Fruit fly (Drosophila melanogaster) whole organism, embryonic: ENCODE measurements around the gene CG31365.

Experiments used
- ATbp ChIP-seq: fragments of 200-800 bp; sonication (Bioruptor generic); optimal IDR thresholded peaks from 2 replicates; lab custom pipeline; 2017; ENCODE audit warnings: missing biosample characterization, mild to moderate bottlenecking, missing genetic modification characterization, missing genetic modification reagents
- Abd-B ChIP-seq: fragments of 200-800 bp; sonication (Bioruptor generic); optimal IDR thresholded peaks from 2 replicates; lab custom pipeline; 2018; ENCODE audit warnings: missing biosample characterization, mild to moderate bottlenecking, missing genetic modification characterization, moderate library complexity
- Atf3 ChIP-seq: fragments of 200-800 bp; sonication (Bioruptor generic); optimal IDR thresholded peaks from 3 replicates; lab custom pipeline; 2016; ENCODE audit warnings: missing biosample characterization, missing genetic modification characterization
- B-H1 ChIP-seq: fragments of 200-800 bp; sonication (Bioruptor generic); IDR thresholded peaks from 3 replicates; pipeline ENCODE4 v1.3.6; 2022; ENCODE audit warnings: missing biosample characterization, missing genetic modification characterization
- B-H2 ChIP-seq: fragments of 200-800 bp; sonication (Bioruptor generic); optimal IDR thresholded peaks from 2 replicates; lab custom pipeline; 2018; ENCODE audit warnings: missing biosample characterization, mild to moderate bottlenecking, missing genetic modification characterization
- Bgb ChIP-seq: fragments of 200-800 bp; sonication (Bioruptor generic); IDR thresholded peaks from 2 replicates; pipeline ENCODE4 v1.3.6; 2022; ENCODE audit warnings: missing biosample characterization, missing genetic modification characterization; ENCODE audit not compliant: partially characterized antibody
- Bteb2 ChIP-seq: fragments of 200-800 bp; sonication (Bioruptor generic); optimal IDR thresholded peaks from 2 replicates; lab custom pipeline; 2016; ENCODE audit warnings: missing biosample characterization, missing genetic modification characterization
- CG10209 ChIP-seq: fragments of 200-800 bp; sonication (Bioruptor generic); optimal IDR thresholded peaks from 3 replicates; lab custom pipeline; 2017; ENCODE audit warnings: missing biosample characterization, mild to moderate bottlenecking, missing genetic modification characterization, missing genetic modification reagents
- CG10431 ChIP-seq: fragments of 200-800 bp; sonication (Bioruptor generic); optimal IDR thresholded peaks from 3 replicates; lab custom pipeline; 2018; ENCODE audit warnings: missing biosample characterization, mild to moderate bottlenecking, missing genetic modification characterization
- CG11398 ChIP-seq: fragments of 200-800 bp; sonication (Bioruptor generic); optimal IDR thresholded peaks from 2 replicates; lab custom pipeline; 2016; ENCODE audit warnings: missing biosample characterization, missing genetic modification characterization
- CG11456 ChIP-seq: fragments of 200-800 bp; sonication (Bioruptor generic); IDR thresholded peaks from 3 replicates; pipeline ENCODE4 v1.3.6; 2022; ENCODE audit warnings: missing biosample characterization, missing genetic modification characterization
- CG13424 ChIP-seq: fragments of 200-800 bp; sonication (Bioruptor generic); optimal IDR thresholded peaks from 2 replicates; lab custom pipeline; 2019; ENCODE audit warnings: missing biosample characterization, mild to moderate bottlenecking, missing genetic modification characterization, moderate library complexity
- CG14014 ChIP-seq: fragments of 200-800 bp; sonication (Bioruptor generic); IDR thresholded peaks from 2 replicates; pipeline ENCODE4 v1.3.6; 2022; ENCODE audit warnings: missing biosample characterization, missing genetic modification characterization
- CG1529 ChIP-seq: fragments of 200-800 bp; sonication (Bioruptor generic); optimal IDR thresholded peaks from 3 replicates; lab custom pipeline; 2018; ENCODE audit warnings: missing biosample characterization, missing genetic modification characterization
- CG1603 ChIP-seq: fragments of 200-800 bp; sonication (Bioruptor generic); optimal IDR thresholded peaks from 2 replicates; lab custom pipeline; 2019; ENCODE audit warnings: missing biosample characterization, mild to moderate bottlenecking, missing genetic modification characterization, moderate library complexity
- CG2712 ChIP-seq: fragments of 200-800 bp; optimal IDR thresholded peaks from 3 replicates; lab custom pipeline; 2019; ENCODE audit warnings: missing biosample characterization, mild to moderate bottlenecking, missing genetic modification characterization, moderate library complexity
- CG30431 ChIP-seq: fragments of 200-800 bp; sonication (Bioruptor generic); optimal IDR thresholded peaks from 2 replicates; lab custom pipeline; 2017; ENCODE audit warnings: missing biosample characterization, missing genetic modification characterization
- CG32532 ChIP-seq: fragments of 200-800 bp; sonication (Bioruptor generic); IDR thresholded peaks from 2 replicates; pipeline ENCODE4 v1.3.6; 2022; ENCODE audit warnings: missing biosample characterization, missing genetic modification characterization
- CG3847 ChIP-seq: fragments of 200-800 bp; sonication (Bioruptor generic); IDR thresholded peaks from 2 replicates; pipeline ENCODE4 v1.3.6; 2022; ENCODE audit warnings: missing biosample characterization, missing genetic modification characterization
- CG3995 ChIP-seq: fragments of 200-800 bp; sonication (Bioruptor generic); optimal IDR thresholded peaks from 3 replicates; lab custom pipeline; 2016; ENCODE audit warnings: missing biosample characterization, missing genetic modification characterization
- CG4424 ChIP-seq: fragments of 200-800 bp; sonication (Bioruptor generic); optimal IDR thresholded peaks from 3 replicates; lab custom pipeline; 2016; ENCODE audit warnings: missing biosample characterization, missing genetic modification characterization
- CG6854 ChIP-seq: fragments of 200-800 bp; sonication (Bioruptor generic); optimal IDR thresholded peaks from 3 replicates; lab custom pipeline; 2017; ENCODE audit warnings: missing biosample characterization, mild to moderate bottlenecking, missing genetic modification characterization
- CG7963 ChIP-seq: fragments of 200-800 bp; sonication (Bioruptor generic); IDR thresholded peaks from 3 replicates; pipeline ENCODE4 v1.3.6; 2022; ENCODE audit warnings: missing biosample characterization, missing genetic modification characterization; ENCODE audit not compliant: partially characterized antibody
- CG9437 ChIP-seq: fragments of 200-800 bp; sonication (Bioruptor generic); optimal IDR thresholded peaks from 2 replicates; lab custom pipeline; 2018; ENCODE audit warnings: missing biosample characterization, mild to moderate bottlenecking, missing genetic modification characterization
- CG9609 ChIP-seq: fragments of 200-800 bp; sonication (Bioruptor generic); optimal IDR thresholded peaks from 3 replicates; lab custom pipeline; 2016; ENCODE audit warnings: missing biosample characterization, missing genetic modification characterization
- Dek ChIP-seq: fragments of 200-800 bp; sonication (Bioruptor generic); optimal IDR thresholded peaks from 3 replicates; lab custom pipeline; 2019; ENCODE audit warnings: missing biosample characterization, mild to moderate bottlenecking, missing genetic modification characterization, moderate library complexity
- Dip2 ChIP-seq: fragments of 200-800 bp; sonication (Bioruptor generic); IDR thresholded peaks from 2 replicates; pipeline ENCODE4 v1.3.6; 2022; ENCODE audit warnings: missing biosample characterization, missing genetic modification characterization
- E2f1 ChIP-seq: fragments of 200-800 bp; sonication (Bioruptor generic); IDR thresholded peaks from 2 replicates; pipeline ENCODE4 v1.3.6; 2022; ENCODE audit warnings: missing biosample characterization, missing genetic modification characterization
- H15 ChIP-seq: fragments of 200-800 bp; sonication (Bioruptor generic); IDR thresholded peaks from 3 replicates; pipeline ENCODE4 v1.3.6; 2022; ENCODE audit warnings: missing biosample characterization, missing genetic modification characterization
- Hey ChIP-seq: fragments of 200-800 bp; sonication (Bioruptor generic); optimal IDR thresholded peaks from 3 replicates; lab custom pipeline; 2018; ENCODE audit warnings: missing biosample characterization, mild to moderate bottlenecking, missing genetic modification characterization
- HmgZ ChIP-seq: fragments of 200-800 bp; sonication (Bioruptor generic); optimal IDR thresholded peaks from 2 replicates; lab custom pipeline; 2018; ENCODE audit warnings: missing biosample characterization, mild to moderate bottlenecking, missing genetic modification characterization
- Hsf ChIP-seq: fragments of 200-800 bp; sonication (Bioruptor generic); optimal IDR thresholded peaks from 3 replicates; lab custom pipeline; 2016; ENCODE audit warnings: missing biosample characterization, missing genetic modification characterization
- Six4 ChIP-seq: fragments of 200-800 bp; sonication (Bioruptor generic); optimal IDR thresholded peaks from 2 replicates; lab custom pipeline; 2016; ENCODE audit warnings: missing biosample characterization, missing genetic modification characterization
- TFAM ChIP-seq: fragments of 200-800 bp; sonication (Bioruptor generic); optimal IDR thresholded peaks from 2 replicates; lab custom pipeline; 2017; ENCODE audit warnings: missing biosample characterization, missing genetic modification characterization, inconsistent platforms
- ab ChIP-seq: fragments of 200-800 bp; sonication (Bioruptor generic); optimal IDR thresholded peaks from 2 replicates; lab custom pipeline; 2016; ENCODE audit warnings: missing biosample characterization, missing genetic modification characterization
- ara ChIP-seq: fragments of 200-800 bp; sonication (Bioruptor generic); IDR thresholded peaks from 2 replicates; pipeline ENCODE4 v1.3.6; 2022; ENCODE audit warnings: missing biosample characterization, missing genetic modification characterization
- caup ChIP-seq: fragments of 200-800 bp; sonication (Bioruptor generic); optimal IDR thresholded peaks from 3 replicates; lab custom pipeline; 2017; ENCODE audit warnings: missing biosample characterization, mild to moderate bottlenecking, missing genetic modification characterization, moderate library complexity; ENCODE audit not compliant: severe bottlenecking
- crol ChIP-seq: fragments of 200-800 bp; sonication (Bioruptor generic); IDR thresholded peaks from 2 replicates; pipeline ENCODE4 v1.3.6; 2022; ENCODE audit warnings: missing biosample characterization, missing genetic modification characterization
- danr ChIP-seq: fragments of 200-800 bp; sonication (Bioruptor generic); IDR thresholded peaks from 2 replicates; pipeline ENCODE4 v1.3.6; 2022; ENCODE audit warnings: missing biosample characterization, missing genetic modification characterization
- gcm ChIP-seq: fragments of 200-800 bp; sonication (Bioruptor generic); optimal IDR thresholded peaks from 2 replicates; lab custom pipeline; 2019; ENCODE audit warnings: missing biosample characterization, mild to moderate bottlenecking, missing genetic modification characterization, moderate library complexity
- gem ChIP-seq: fragments of 200-800 bp; sonication (Bioruptor generic); optimal IDR thresholded peaks from 2 replicates; lab custom pipeline; 2019; ENCODE audit warnings: missing biosample characterization, mild to moderate bottlenecking, missing genetic modification characterization, moderate library complexity
- gfzf ChIP-seq: fragments of 200-800 bp; sonication (Bioruptor generic); optimal IDR thresholded peaks from 2 replicates; lab custom pipeline; 2016; ENCODE audit warnings: missing biosample characterization, mild to moderate bottlenecking, missing genetic modification characterization, moderate library complexity
- gt ChIP-seq: fragments of 200-800 bp; sonication (Bioruptor generic); IDR thresholded peaks from 2 replicates; pipeline ENCODE4 v1.3.6; 2022; ENCODE audit warnings: missing biosample characterization, missing genetic modification characterization
- hth ChIP-seq: fragments of >200 bp; optimal IDR thresholded peaks from 2 replicates; lab custom pipeline; 2017; ENCODE audit warnings: inconsistent platforms
- knrl ChIP-seq: fragments of 200-800 bp; sonication (Bioruptor generic); IDR thresholded peaks from 3 replicates; pipeline ENCODE4 v1.3.6; 2022; ENCODE audit warnings: missing biosample characterization, missing genetic modification characterization; ENCODE audit not compliant: partially characterized antibody
- maf-S ChIP-seq: fragments of 200-800 bp; sonication (Bioruptor generic); optimal IDR thresholded peaks from 2 replicates; lab custom pipeline; 2016; ENCODE audit warnings: missing biosample characterization, missing genetic modification characterization
- schlank ChIP-seq: fragments of 200-800 bp; sonication (Bioruptor generic); optimal IDR thresholded peaks from 2 replicates; lab custom pipeline; 2018; ENCODE audit warnings: missing biosample characterization, mild to moderate bottlenecking, missing genetic modification characterization
- sob ChIP-seq: fragments of 200-800 bp; sonication (Bioruptor generic); IDR thresholded peaks from 2 replicates; pipeline ENCODE4 v1.3.6; 2022; ENCODE audit warnings: missing biosample characterization, missing genetic modification characterization
- toy ChIP-seq: fragments of 200-800 bp; sonication (Bioruptor generic); IDR thresholded peaks from 2 replicates; pipeline ENCODE4 v1.3.6; 2022; ENCODE audit warnings: missing biosample characterization, missing genetic modification characterization
- vfl ChIP-seq: fragments of 200-800 bp; sonication (Bioruptor generic); optimal IDR thresholded peaks from 2 replicates; lab custom pipeline; 2016; ENCODE audit warnings: missing biosample characterization, missing genetic modification characterization
- zen ChIP-seq: fragments of 200-800 bp; sonication (Bioruptor generic); optimal IDR thresholded peaks from 3 replicates; lab custom pipeline; 2018; ENCODE audit warnings: missing biosample characterization, mild to moderate bottlenecking, missing genetic modification characterization, moderate library complexity

Gene CG31365

DNA sequence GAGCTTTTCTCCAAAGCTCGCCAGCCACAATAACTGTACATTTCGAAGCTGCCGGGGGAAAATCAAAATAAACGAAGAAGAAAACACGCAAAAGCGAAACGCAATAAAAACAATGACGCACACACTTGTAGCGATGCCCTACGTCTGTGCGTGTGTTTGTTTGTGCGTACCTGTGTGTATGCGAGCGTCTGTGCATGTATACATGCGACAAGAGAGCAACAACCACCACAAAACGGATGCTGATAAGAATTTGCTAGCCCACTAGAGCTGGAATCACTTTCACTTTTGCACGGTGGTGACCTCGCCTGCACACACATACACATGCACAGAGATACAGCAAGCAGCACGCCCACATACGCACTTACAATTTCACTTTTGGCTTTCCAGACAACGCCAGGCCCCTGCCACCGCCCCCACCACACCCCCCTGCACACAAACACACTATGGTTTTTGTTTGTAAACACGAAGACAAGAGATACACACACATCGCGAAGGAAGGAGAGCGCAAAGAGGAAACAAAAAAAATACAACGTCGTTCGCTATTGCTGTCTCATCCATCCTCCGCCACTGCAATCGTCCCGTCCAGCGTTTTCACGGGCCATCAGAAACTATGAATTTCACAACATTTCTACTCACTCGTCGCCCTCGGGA is 30.8 kb upstream of the CG31365 start (continued):
- no peak for TF ChIP-seq toy (GFP tag; lab: Robert Waterston, UW)
- no peak for TF ChIP-seq gfzf
- peak; percentile 54 for TF ChIP-seq Hey (tag; lab: Kevin White, UChicago)
- TF ChIP-seq Bgb (GFP tag; lab: Robert Waterston, UW): 0 out of 2 replicates have a peak, but pooled peaks have one; percentile 15
- TF ChIP-seq Bteb2 (GFP tag; lab: Kevin White, UChicago): no peak
- peak; percentile 9 for TF ChIP-seq B-H2
- TF ChIP-seq ara (GFP tag; lab: Robert Waterston, UW): no peak
- peak; percentile 99 for TF ChIP-seq crol (GFP tag; lab: Robert Waterston, UW)
- no peak for TF ChIP-seq danr (GFP tag; lab: Robert Waterston, UW)
- no peak for TF ChIP-seq gem (tag; lab: Kevin White, UChicago)
- TF ChIP-seq maf-S (GFP tag; lab: Kevin White, UChicago): no peak
- no peak for TF ChIP-seq Dip2 (GFP tag; lab: Robert Waterston, UW)
- no peak for TF ChIP-seq gt (GFP tag; lab: Robert Waterston, UW)
- TF ChIP-seq caup (GFP tag; lab: Kevin White, UChicago): peak; percentile 36
- peak; percentile 2 for TF ChIP-seq zen
- peak; percentile 42 for TF ChIP-seq CG9437 (GFP tag; lab: Kevin White, UChicago)
- TF ChIP-seq CG11456: no peak
- no peak for TF ChIP-seq CG3847 (GFP tag; lab: Robert Waterston, UW)
- TF ChIP-seq ATbp (GFP tag; lab: Kevin White, UChicago): peak; percentile 54
- no peak for TF ChIP-seq ab
- TF ChIP-seq Hsf (GFP tag; lab: Kevin White, UChicago): no peak
- TF ChIP-seq CG30431 (GFP tag; lab: Kevin White, UChicago): no peak
- TF ChIP-seq E2f1 (GFP tag; lab: Robert Waterston, UW): no peak
- TF ChIP-seq CG13424: no peak
- no peak for TF ChIP-seq vfl (GFP tag; lab: Kevin White, UChicago)
- no peak for TF ChIP-seq knrl (GFP tag; lab: Robert Waterston, UW)
- no peak for TF ChIP-seq B-H1 (GFP tag; lab: Robert Waterston, UW)
- TF ChIP-seq gcm: no peak
- no peak for TF ChIP-seq CG4424 (GFP tag; lab: Kevin White, UChicago)
- no peak for TF ChIP-seq H15 (GFP tag; lab: Robert Waterston, UW)
- peak; percentile 51 for TF ChIP-seq CG6854 (GFP tag; lab: Kevin White, UChicago)
- no peak for TF ChIP-seq CG3995 (GFP tag; lab: Kevin White, UChicago)
- no peak for TF ChIP-seq Six4 (GFP tag; lab: Kevin White, UChicago)
- no peak for TF ChIP-seq hth
- no peak for TF ChIP-seq CG1529
- peak; percentile 50 for TF ChIP-seq HmgZ (tag; lab: Kevin White, UChicago)
- TF ChIP-seq Atf3 (GFP tag; lab: Kevin White, UChicago): peak; percentile 5
- peak; percentile 21 for TF ChIP-seq CG2712 (tag; lab: Kevin White, UChicago)
- peak; percentile 80 for TF ChIP-seq CG10431 (GFP tag; lab: Kevin White, UChicago)
- 0 out of 2 replicates have a peak, but pooled peaks have one; percentile 44 for TF ChIP-seq sob (GFP tag; lab: Robert Waterston, UW)
- TF ChIP-seq CG9609 (GFP tag; lab: Kevin White, UChicago): no peak
- peak; percentile 14 for TF ChIP-seq CG1603 (tag; lab: Kevin White, UChicago)
- TF ChIP-seq CG10209 (GFP tag; lab: Kevin White, UChicago): no peak
- no peak for TF ChIP-seq schlank (tag; lab: Kevin White, UChicago)
- TF ChIP-seq CG7963: no peak
- no peak for TF ChIP-seq CG11398
- no peak for TF ChIP-seq CG32532 (GFP tag; lab: Robert Waterston, UW)
- TF ChIP-seq TFAM: no peak
- peak; percentile 7; the same call in 1 of the 2 replicates for TF ChIP-seq CG14014 (GFP tag; lab: Robert Waterston, UW)
- TF ChIP-seq Dek (tag; lab: Kevin White, UChicago): peak; percentile 13
- TF ChIP-seq Abd-B: no peak
